Worm (Caenorhabditis elegans): ENCODE data around the gene dpy-2.
A peak's percentile ranks its signal among the peaks of the same experiment; 100 is the strongest.

The dpy-2 gene

ce11 chrII:6710596-6710995, 3.5 kb upstream of the dpy-2 start:
- TF ChIP-seq ceh-19 (GFP tag; optimal IDR thresholded peaks at IDR 0.05) (no peak), hlh-6 (tag; optimal IDR thresholded peaks at IDR 0.05) (peak; percentile 45), sdc-2 (tag; optimal IDR thresholded peaks at IDR 0.05) (peak; percentile 28)

- TF ChIP-seq rnt-1 (tag; optimal IDR thresholded peaks at IDR 0.05) (peak; percentile 11), ref-2 (tag; optimal IDR thresholded peaks at IDR 0.05) (peak; percentile 66), ama-1 (optimal IDR thresholded peaks at IDR 0.05) (no peak)
Observed at ce11 chrII:6712177-6712981, 1.7 kb upstream of the dpy-2 start, which contains the start of the genes dpy-10 and T14B4.19. Gene dpy-10, minus strand, starts transcription at chrII:6712227. Gene T14B4.19, minus strand, starts transcription at chrII:6712931.

ce11 chrII:6713003-6713402, 1.1 kb upstream of the dpy-2 start:
- no peak for TF ChIP-seq ceh-34 (tag; optimal IDR thresholded peaks at IDR 0.05)
- no peak for TF ChIP-seq tbx-2 (tag; optimal IDR thresholded peaks at IDR 0.05)
- TF ChIP-seq fax-1 (tag; optimal IDR thresholded peaks at IDR 0.05), result no peak
- no peak for TF ChIP-seq lin-11 (tag; optimal IDR thresholded peaks at IDR 0.05)

ce11 chrII:6715853-6716252, 1.8 kb downstream of the dpy-2 start:
- no peak for TF ChIP-seq Y22D7AL.16 (tag; optimal IDR thresholded peaks at IDR 0.05)
- TF ChIP-seq fkh-10 (GFP tag; optimal IDR thresholded peaks at IDR 0.05), result no peak
- TF ChIP-seq nhr-232 (tag; optimal IDR thresholded peaks at IDR 0.05), result no peak
- no peak for TF ChIP-seq ceh-19 (GFP tag; optimal IDR thresholded peaks at IDR 0.05)
- TF ChIP-seq T23F11.4 (GFP tag; optimal IDR thresholded peaks at IDR 0.05), result no peak
- no peak for TF ChIP-seq pha-2 (tag; optimal IDR thresholded peaks at IDR 0.05)
- TF ChIP-seq ceh-30 (tag; optimal IDR thresholded peaks at IDR 0.05), result no peak
- no peak for TF ChIP-seq unc-86 (tag; optimal IDR thresholded peaks at IDR 0.05)
- TF ChIP-seq lim-6 (tag; optimal IDR thresholded peaks at IDR 0.05), result no peak

ce11 chrII:6716638-6717037, 2.5 kb downstream of the dpy-2 start, which contains the start of the genes T14B4.5 and T14B4.20:
Gene T14B4.5, plus strand, starts transcription at chrII:6716863.
Gene T14B4.20, plus strand, starts transcription at chrII:6716901.
- no peak for TF ChIP-seq unc-3 (GFP tag; conservative IDR thresholded peaks at IDR 0.05)
- TF ChIP-seq unc-3 (tag; optimal IDR thresholded peaks at IDR 0.05), result no peak
- no peak for TF ChIP-seq ets-4 (tag; optimal IDR thresholded peaks at IDR 0.05)
- no peak for TF ChIP-seq mec-3 (tag; optimal IDR thresholded peaks at IDR 0.05; ENCODE audit: borderline replicate concordance)
- no peak for TF ChIP-seq pros-1 (tag; optimal IDR thresholded peaks at IDR 0.05)
- no peak for TF ChIP-seq hlh-13 (GFP tag; optimal IDR thresholded peaks at IDR 0.05)
- no peak for TF ChIP-seq ceh-48 (tag; optimal IDR thresholded peaks at IDR 0.05)
- no peak for TF ChIP-seq pax-1 (tag; optimal IDR thresholded peaks at IDR 0.05)
- no peak for TF ChIP-seq ztf-16 (tag; optimal IDR thresholded peaks at IDR 0.05)
- no peak for TF ChIP-seq ceh-22 (tag; optimal IDR thresholded peaks at IDR 0.05)
- no peak for TF ChIP-seq sdc-2 (tag; optimal IDR thresholded peaks at IDR 0.05)
- TF ChIP-seq pha-4 (tag; optimal IDR thresholded peaks at IDR 0.05), result no peak
- no peak for TF ChIP-seq nhr-11 (tag; optimal IDR thresholded peaks at IDR 0.05)
- no peak for TF ChIP-seq unc-42 (tag; optimal IDR thresholded peaks at IDR 0.05)
- no peak for TF ChIP-seq ceh-19 (GFP tag; optimal IDR thresholded peaks at IDR 0.05)
- TF ChIP-seq ceh-31 (tag; optimal IDR thresholded peaks at IDR 0.05), result no peak
- TF ChIP-seq hlh-15 (tag; optimal IDR thresholded peaks at IDR 0.05), result no peak
- TF ChIP-seq T23F11.4 (GFP tag; optimal IDR thresholded peaks at IDR 0.05), result no peak
- no peak for TF ChIP-seq lim-6 (tag; optimal IDR thresholded peaks at IDR 0.05)
- TF ChIP-seq dve-1 (tag; optimal IDR thresholded peaks at IDR 0.05), result no peak
